Worm (Caenorhabditis elegans) whole organism, L4/young adult: Measurements from ENCODE around the gene set-17.

ENCODE experiments used
- W03F9.2 ChIP-seq: fragments of 150-350 bp; optimal IDR thresholded peaks from 2 replicates; lab custom pipeline; 2014; ENCODE audit warnings: missing biosample characterization, missing genetic modification characterization
- dao-5 ChIP-seq: sonication (generic microtip); optimal IDR thresholded peaks from 2 replicates; lab custom pipeline; 2016; ENCODE audit warnings: missing genotype, missing genetic modification characterization, moderate library complexity, missing compliant biosample characterization
- him-1 ChIP-seq: sonication (generic microtip); optimal IDR thresholded peaks from 2 replicates; lab custom pipeline; 2016; ENCODE audit warnings: missing genotype, missing genetic modification reagents, missing genetic modification characterization, missing compliant biosample characterization

DNA sequence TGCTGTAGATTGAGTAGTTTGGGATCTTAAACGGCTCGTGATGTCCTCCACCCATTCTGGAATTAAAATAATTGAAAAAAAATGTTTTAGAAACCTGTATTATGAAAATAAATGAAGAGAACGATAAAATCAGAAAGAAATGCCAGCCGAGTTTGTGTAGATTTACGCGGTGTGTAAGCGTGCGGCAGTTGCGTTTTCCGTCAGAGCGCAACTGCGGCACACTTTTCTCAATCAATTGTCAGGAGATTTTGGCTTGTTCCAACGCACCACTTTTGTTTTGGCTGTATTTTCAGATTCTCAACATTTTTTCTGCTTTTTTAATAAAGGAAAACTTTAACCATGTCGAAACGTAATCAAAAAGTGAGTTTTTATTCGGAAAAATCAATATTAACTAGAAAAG lies 24.5 kb upstream of the set-17 start, which contains the start of the genes ndub-3 and C18E9.2:
- TF ChIP-seq him-1 (tag; lab: Kevin White, UChicago) (no peak), W03F9.2 (tag; lab: Kevin White, UChicago) (no peak), dao-5 (no peak)
